Fruit fly (Drosophila melanogaster): ENCODE measurements around the gene Ipp.

Ipp gene

dm6 chr3R:13915646-13916045, 42.9 kb upstream of the Ipp start (continued):
- TF ChIP-seq cwo (GFP tag; optimal IDR thresholded peaks at IDR 0.05) (peak; percentile 13), sens-2 (GFP tag; IDR thresholded peaks at IDR 0.05) (peak; percentile 73), gfzf (GFP tag; optimal IDR thresholded peaks at IDR 0.05) (no peak), Mrtf (GFP tag; IDR thresholded peaks at IDR 0.05) (peak; percentile 66; the same call in 1 of the 3 replicates), maf-S (GFP tag; optimal IDR thresholded peaks at IDR 0.05) (no peak), org-1 (GFP tag; optimal IDR thresholded peaks at IDR 0.05) (peak; percentile 45), dimm (GFP tag; IDR thresholded peaks at IDR 0.05) (no peak), Awh (GFP tag; IDR thresholded peaks at IDR 0.05) (0 out of 2 replicates have a peak, but pooled peaks have one; percentile 19), hkb (optimal IDR thresholded peaks at IDR 0.05) (no peak), hkb (GFP tag; IDR thresholded peaks at IDR 0.05) (peak; percentile 73), CG15269 (tag; optimal IDR thresholded peaks at IDR 0.05) (peak; percentile 66), mam (GFP tag; optimal IDR thresholded peaks at IDR 0.05) (peak; percentile 35), CG10267 (tag; optimal IDR thresholded peaks at IDR 0.05) (peak; percentile 70), CG15011 (GFP tag; optimal IDR thresholded peaks at IDR 0.05) (peak; percentile 42), CG9437 (GFP tag; optimal IDR thresholded peaks at IDR 0.05) (peak; percentile 7), CG7357 (GFP tag; IDR thresholded peaks at IDR 0.05) (peak; percentile 47; the same call in 1 of the 3 replicates), dmrt99B (tag; optimal IDR thresholded peaks at IDR 0.05) (peak; percentile 71), CG4282 (GFP tag; optimal IDR thresholded peaks at IDR 0.05) (no peak), ase (GFP tag; IDR thresholded peaks at IDR 0.05) (peak; percentile 63; the same call in 2 of the 3 replicates), CG34422 (GFP tag; IDR thresholded peaks at IDR 0.05) (peak; percentile 66; the same call in 2 of the 3 replicates), pb (GFP tag; optimal IDR thresholded peaks at IDR 0.05) (no peak), CG9932 (GFP tag; IDR thresholded peaks at IDR 0.05) (peak; percentile 43; the same call in 1 of the 2 replicates), CG2199 (GFP tag; IDR thresholded peaks at IDR 0.05) (no peak), otp (GFP tag; IDR thresholded peaks at IDR 0.05) (peak; percentile 81; the same call in 2 of the 3 replicates), al (GFP tag; IDR thresholded peaks at IDR 0.05) (peak; percentile 54; the same call in 1 of the 2 replicates), CG17912 (GFP tag; optimal IDR thresholded peaks at IDR 0.05) (no peak), CrebB (tag; optimal IDR thresholded peaks at IDR 0.05) (peak; percentile 13), lov (optimal IDR thresholded peaks at IDR 0.05) (no peak), lov (GFP tag; IDR thresholded peaks at IDR 0.05) (peak; percentile 83; the same call in 2 of the 3 replicates), H2.0 (GFP tag; IDR thresholded peaks at IDR 0.05) (peak; percentile 71), Med (GFP tag) (peak; percentile 89), chm (GFP tag; IDR thresholded peaks at IDR 0.05) (peak; percentile 85), CG8478 (optimal IDR thresholded peaks at IDR 0.05) (no peak), repo (GFP tag; optimal IDR thresholded peaks at IDR 0.05) (peak; percentile 21), sd (tag; optimal IDR thresholded peaks at IDR 0.05) (no peak), az2 (GFP tag; optimal IDR thresholded peaks at IDR 0.05) (peak; percentile 73), sisA (GFP tag; IDR thresholded peaks at IDR 0.05) (peak; percentile 73), CG10565 (GFP tag; optimal IDR thresholded peaks at IDR 0.05) (no peak), CG9797 (GFP tag; optimal IDR thresholded peaks at IDR 0.05) (no peak), slp2 (GFP tag; optimal IDR thresholded peaks at IDR 0.05) (peak; percentile 36), Xrp1 (GFP tag; IDR thresholded peaks at IDR 0.05) (peak; percentile 83), CG10462 (GFP tag; optimal IDR thresholded peaks at IDR 0.05) (peak; percentile 54), CoRest (tag; optimal IDR thresholded peaks at IDR 0.05) (peak; percentile 72), CkIIα-i1 (GFP tag; IDR thresholded peaks at IDR 0.05) (no peak), Max (GFP tag; optimal IDR thresholded peaks at IDR 0.05) (peak; percentile 64), peb (GFP tag; IDR thresholded peaks at IDR 0.05) (0 out of 2 replicates have a peak, but pooled peaks have one; percentile 26), slou (GFP tag; optimal IDR thresholded peaks at IDR 0.05) (peak; percentile 57), onecut (GFP tag; IDR thresholded peaks at IDR 0.05) (peak; percentile 61), Fer2 (tag; optimal IDR thresholded peaks at IDR 0.05) (peak; percentile 40), CG2129 (GFP tag; IDR thresholded peaks at IDR 0.05; ENCODE audit: partially characterized antibody) (no peak), CG7745 (tag; optimal IDR thresholded peaks at IDR 0.05) (no peak), abd-A (tag; optimal IDR thresholded peaks at IDR 0.05) (no peak), Ada2b (GFP tag; IDR thresholded peaks at IDR 0.05) (peak; percentile 75)
